Worm (Caenorhabditis elegans): ENCODE results near the gene lgc-17.

Gene lgc-17

DNA sequence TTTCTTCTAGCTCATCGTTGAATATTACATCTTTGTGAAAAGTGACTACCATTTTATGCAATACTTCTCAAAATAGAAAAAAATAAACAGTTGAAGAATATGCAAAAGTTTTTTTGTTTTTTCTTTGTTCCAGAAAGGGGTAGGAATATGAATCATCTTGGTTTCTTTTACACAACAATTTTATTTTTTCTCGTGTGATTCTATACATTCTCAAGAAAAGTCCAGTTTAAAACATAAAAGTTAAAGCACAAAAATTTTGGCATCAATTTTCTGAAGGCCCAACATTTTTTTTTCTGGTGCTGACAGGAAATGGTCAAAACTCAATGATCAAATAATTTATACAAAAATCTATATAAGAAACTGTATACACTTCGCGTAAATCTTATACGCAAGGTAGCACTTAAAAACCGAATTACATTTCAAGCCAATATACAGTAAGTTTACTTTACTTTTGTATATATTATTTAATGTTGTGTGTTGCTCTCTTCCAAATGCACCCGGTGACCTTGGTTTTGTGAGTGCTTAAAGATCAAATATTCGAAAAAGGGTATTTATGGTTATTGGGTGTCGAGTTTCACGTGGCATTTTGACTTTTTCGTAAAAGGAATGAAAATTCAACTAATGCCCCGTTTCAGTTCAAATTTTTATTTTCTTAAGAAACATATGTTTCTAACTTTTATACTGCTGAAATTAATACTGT lies 12.7 kb upstream of the lgc-17 start, which contains the start of the genes W03G11.2 and lgc-13:
TSS of gene W03G11.2 (minus strand) at position 101 of the 700 bp plus-strand sequence.
TSS of gene lgc-13 (plus strand) at position 650 of the 700 bp plus-strand sequence.
- TF ChIP-seq F37B4.10 (GFP tag; IDR thresholded peaks at IDR 0.05) (no peak), Y79H2A.3 (GFP tag; conservative IDR thresholded peaks at IDR 0.05) (no peak), nhr-80 (tag; optimal IDR thresholded peaks at IDR 0.05) (no peak), F22D6.2 (tag; optimal IDR thresholded peaks at IDR 0.05) (no peak), C06A6.2 (GFP tag; conservative IDR thresholded peaks at IDR 0.05) (no peak), nhr-120 (GFP tag; IDR thresholded peaks at IDR 0.05) (no peak), hlh-12 (tag; optimal IDR thresholded peaks at IDR 0.05) (no peak), rec-8 (tag; optimal IDR thresholded peaks at IDR 0.05) (no peak), nfyb-1 (GFP tag; IDR thresholded peaks at IDR 0.05) (no peak), ztf-3 (GFP tag; optimal IDR thresholded peaks at IDR 0.05) (no peak), egrh-3 (GFP tag; IDR thresholded peaks at IDR 0.05) (no peak), T26A5.8 (tag; optimal IDR thresholded peaks at IDR 0.05) (no peak), hsf-1 (GFP tag; IDR thresholded peaks at IDR 0.05) (no peak), F23B12.7 (tag; optimal IDR thresholded peaks at IDR 0.05; ENCODE audit: insufficient read depth) (no peak), madf-10 (tag; optimal IDR thresholded peaks at IDR 0.05) (no peak), madf-3 (GFP tag; IDR thresholded peaks at IDR 0.05) (no peak), K11D2.4 (GFP tag; IDR thresholded peaks at IDR 0.05) (no peak), ceh-58 (GFP tag; IDR thresholded peaks at IDR 0.05) (no peak)

- no peak for TF ChIP-seq madf-3 (GFP tag; IDR thresholded peaks at IDR 0.05)
- TF ChIP-seq nfya-2 (GFP tag; IDR thresholded peaks at IDR 0.05) = no peak
- no peak for TF ChIP-seq gei-17 (GFP tag; optimal IDR thresholded peaks at IDR 0.05)
- no peak for TF ChIP-seq nhr-27 (tag; optimal IDR thresholded peaks at IDR 0.05)
- TF ChIP-seq lin-35 (GFP tag; optimal IDR thresholded peaks at IDR 0.05) = no peak
- TF ChIP-seq ztf-22 (GFP tag; optimal IDR thresholded peaks at IDR 0.05) = no peak
- no peak for TF ChIP-seq F57C9.4 (tag; optimal IDR thresholded peaks at IDR 0.05)
- no peak for TF ChIP-seq lin-40 (tag; optimal IDR thresholded peaks at IDR 0.05)
- TF ChIP-seq Y56A3A.18 (GFP tag; IDR thresholded peaks at IDR 0.05) = no peak
- no peak for TF ChIP-seq aptf-2 (GFP tag; conservative IDR thresholded peaks at IDR 0.05)
- TF ChIP-seq ccch-3 (GFP tag; optimal IDR thresholded peaks at IDR 0.05) = no peak
- no peak for TF ChIP-seq akir-1 (GFP tag; optimal IDR thresholded peaks at IDR 0.05)
These were observed 10.2 kb upstream of the lgc-17 start, which contains the start of gene lgc-14 for ce11 chrX:12111213-12111612. TSS of gene lgc-14 (plus strand) at chrX:12111513.

ce11 chrX:12114024-12114423 lies 7.4 kb upstream of the lgc-17 start, which contains the start of gene lgc-15:
TSS of gene lgc-15 (plus strand) at chrX:12114324.
- TF ChIP-seq mcd-1 (GFP tag; IDR thresholded peaks at IDR 0.05) = no peak
- no peak for TF ChIP-seq nhr-90 (tag; optimal IDR thresholded peaks at IDR 0.05)
- TF ChIP-seq akir-1 (GFP tag; optimal IDR thresholded peaks at IDR 0.05) = no peak
- TF ChIP-seq F10E7.11 (tag; optimal IDR thresholded peaks at IDR 0.05) = no peak
- no peak for TF ChIP-seq ceh-58 (GFP tag; IDR thresholded peaks at IDR 0.05)
- TF ChIP-seq ets-4 (GFP tag; optimal IDR thresholded peaks at IDR 0.05) = no peak
- no peak for TF ChIP-seq dpff-1 (tag; optimal IDR thresholded peaks at IDR 0.05)
- TF ChIP-seq mel-28 (tag; optimal IDR thresholded peaks at IDR 0.05; ENCODE audit: borderline replicate concordance) = no peak
- TF ChIP-seq xnd-1 (tag; optimal IDR thresholded peaks at IDR 0.05) = no peak
- TF ChIP-seq F39B2.1 (GFP tag; IDR thresholded peaks at IDR 0.05) = no peak
- TF ChIP-seq D2030.7 (GFP tag; IDR thresholded peaks at IDR 0.05) = no peak
- TF ChIP-seq somi-1 (GFP tag; optimal IDR thresholded peaks at IDR 0.05) = no peak
